Fruit fly (Drosophila melanogaster): ENCODE results near the gene ltl.

- TF ChIP-seq CG10543 (GFP tag; optimal IDR thresholded peaks at IDR 0.05): no peak
- no peak for TF ChIP-seq Kr (GFP tag; optimal IDR thresholded peaks at IDR 0.05)
- TF ChIP-seq psq (GFP tag; optimal IDR thresholded peaks at IDR 0.05): no peak
- TF ChIP-seq CG4360 (GFP tag; IDR thresholded peaks at IDR 0.05): no peak
- TF ChIP-seq cad (GFP tag; optimal IDR thresholded peaks at IDR 0.05): no peak
- TF ChIP-seq Adf1 (GFP tag; IDR thresholded peaks at IDR 0.05): no peak
- TF ChIP-seq Ptx1 (GFP tag; IDR thresholded peaks at IDR 0.05): no peak
- no peak for TF ChIP-seq crp (GFP tag; optimal IDR thresholded peaks at IDR 0.05)
These were observed 12.7 kb upstream of the ltl start, which contains the start of gene CG7548 for dm6 chr3L:7506117-7506516.
